Fruit fly (Drosophila melanogaster) whole organism, adult: ENCODE results near the gene Grip71.

Experiments used
- CG12768 ChIP-seq: fragments of 200-800 bp; sonication (Bioruptor generic); optimal IDR thresholded peaks from 2 replicates; lab custom pipeline; 2017; ENCODE audit warnings: missing biosample characterization, missing genetic modification characterization, mild to moderate bottlenecking, moderate library complexity, missing genetic modification reagents
- CG1620 ChIP-seq: fragments of 200-800 bp; sonication (Bioruptor generic); optimal IDR thresholded peaks from 2 replicates; lab custom pipeline; 2016; ENCODE audit warnings: missing biosample characterization, missing genetic modification characterization
- CG5204 ChIP-seq: fragments of 200-800 bp; sonication (Bioruptor generic); optimal IDR thresholded peaks from 2 replicates; lab custom pipeline; 2016; ENCODE audit warnings: missing biosample characterization, missing genetic modification characterization
- CG7045 ChIP-seq: fragments of 200-800 bp; sonication (Bioruptor generic); optimal IDR thresholded peaks from 2 replicates; lab custom pipeline; 2017; ENCODE audit warnings: missing biosample characterization, mild to moderate bottlenecking, missing genetic modification characterization
- CG7101 ChIP-seq: fragments of 200-800 bp; sonication (Bioruptor generic); optimal IDR thresholded peaks from 2 replicates; lab custom pipeline; 2018; ENCODE audit warnings: missing biosample characterization, mild to moderate bottlenecking, missing genetic modification characterization, moderate library complexity
- Hr96 ChIP-seq: fragments of 200-800 bp; sonication (Bioruptor generic); optimal IDR thresholded peaks from 2 replicates; lab custom pipeline; 2016; ENCODE audit warnings: missing biosample characterization, missing genetic modification characterization
- ovo ChIP-seq: fragments of 200-800 bp; sonication (Bioruptor generic); optimal IDR thresholded peaks from 2 replicates; lab custom pipeline; 2016; ENCODE audit warnings: missing biosample characterization, missing genetic modification characterization
- pad ChIP-seq: fragments of 200-800 bp; sonication (Bioruptor generic); optimal IDR thresholded peaks from 3 replicates; lab custom pipeline; 2017; ENCODE audit warnings: missing biosample characterization, missing genetic modification characterization, mild to moderate bottlenecking, moderate library complexity, missing genetic modification reagents
- tj ChIP-seq: fragments of 200-800 bp; sonication (Bioruptor generic); optimal IDR thresholded peaks from 3 replicates; lab custom pipeline; 2017; ENCODE audit warnings: missing biosample characterization, mild to moderate bottlenecking, missing genetic modification characterization, moderate library complexity

dm6 chr2L:18689376-18689775 is 19.3 kb upstream of the Grip71 start, which contains the start of gene CG10336:
- TF ChIP-seq CG5204 (GFP tag; lab: Kevin White, UChicago) = no peak
- no peak for TF ChIP-seq CG12768 (GFP tag; lab: Kevin White, UChicago)
- TF ChIP-seq CG7101 (tag; lab: Kevin White, UChicago) = no peak
- TF ChIP-seq CG1620 (GFP tag; lab: Kevin White, UChicago) = no peak
- no peak for TF ChIP-seq tj (GFP tag; lab: Kevin White, UChicago)
- TF ChIP-seq ovo (GFP tag; lab: Kevin White, UChicago) = no peak
- no peak for TF ChIP-seq CG7045 (GFP tag; lab: Kevin White, UChicago)
- no peak for TF ChIP-seq Hr96
- no peak for TF ChIP-seq pad
